Worm (Caenorhabditis elegans): ENCODE measurements around the gene talp-3.

talp-3 gene

DNA sequence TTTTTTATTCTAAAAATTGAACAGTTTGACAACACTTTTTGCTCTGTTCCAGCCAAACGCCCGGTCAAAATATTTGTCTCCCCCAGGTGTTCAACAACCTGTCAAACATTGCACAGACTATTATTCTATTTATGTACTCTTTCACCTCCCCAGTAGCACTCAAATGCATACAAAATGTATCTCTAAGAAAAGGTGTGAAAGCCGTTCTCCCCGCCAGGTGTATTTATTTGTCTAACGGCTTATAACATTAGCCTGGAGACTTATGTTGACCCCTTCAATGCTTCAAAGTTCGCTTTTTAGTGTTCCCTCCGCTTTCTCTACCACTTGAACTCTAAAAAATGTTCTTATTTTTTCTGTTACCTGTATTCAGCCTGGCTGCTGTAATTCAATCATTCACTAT lies 15.8 kb downstream of the talp-3 start, which contains the start of gene srlf-27:
srlf-27 (plus strand) TSS at position 301 of the 400 bp plus-strand sequence.
- TF ChIP-seq nhr-11 (tag; optimal IDR thresholded peaks at IDR 0.05), result no peak
- TF ChIP-seq ceh-28 (tag; optimal IDR thresholded peaks at IDR 0.05), result no peak
- TF ChIP-seq ceh-16 (tag; optimal IDR thresholded peaks at IDR 0.05), result no peak
- no peak for TF ChIP-seq R02D3.7 (tag; optimal IDR thresholded peaks at IDR 0.05)
- no peak for TF ChIP-seq lsy-12 (tag; optimal IDR thresholded peaks at IDR 0.05)
- TF ChIP-seq nhr-76 (tag; optimal IDR thresholded peaks at IDR 0.05), result no peak
- TF ChIP-seq fkh-2 (tag; optimal IDR thresholded peaks at IDR 0.05), result no peak
- no peak for TF ChIP-seq nhr-237 (tag; optimal IDR thresholded peaks at IDR 0.05)
- TF ChIP-seq nhr-23 (tag; optimal IDR thresholded peaks at IDR 0.05), result no peak
- TF ChIP-seq aly-2 (tag; optimal IDR thresholded peaks at IDR 0.05), result no peak
- no peak for TF ChIP-seq nhr-28 (tag; optimal IDR thresholded peaks at IDR 0.05)
- TF ChIP-seq egl-5 (tag; optimal IDR thresholded peaks at IDR 0.05), result no peak
- no peak for TF ChIP-seq mdl-1 (tag; optimal IDR thresholded peaks at IDR 0.05)
- no peak for TF ChIP-seq nhr-77 (tag; optimal IDR thresholded peaks at IDR 0.05)
- no peak for TF ChIP-seq lin-39 (tag; optimal IDR thresholded peaks at IDR 0.05)

- no peak for TF ChIP-seq nhr-67 (tag; optimal IDR thresholded peaks at IDR 0.05)
- TF ChIP-seq elt-2 (tag; optimal IDR thresholded peaks at IDR 0.05), result no peak
- no peak for TF ChIP-seq nhr-76 (tag; optimal IDR thresholded peaks at IDR 0.05)
- TF ChIP-seq fkh-10 (GFP tag; optimal IDR thresholded peaks at IDR 0.05), result no peak
- no peak for TF ChIP-seq tbx-2 (tag; optimal IDR thresholded peaks at IDR 0.05)
Observed at ce11 chrIV:14634826-14635225, 18.4 kb downstream of the talp-3 start, which contains the start of gene ule-2. ule-2 (plus strand) TSS chrIV:14635126.

DNA sequence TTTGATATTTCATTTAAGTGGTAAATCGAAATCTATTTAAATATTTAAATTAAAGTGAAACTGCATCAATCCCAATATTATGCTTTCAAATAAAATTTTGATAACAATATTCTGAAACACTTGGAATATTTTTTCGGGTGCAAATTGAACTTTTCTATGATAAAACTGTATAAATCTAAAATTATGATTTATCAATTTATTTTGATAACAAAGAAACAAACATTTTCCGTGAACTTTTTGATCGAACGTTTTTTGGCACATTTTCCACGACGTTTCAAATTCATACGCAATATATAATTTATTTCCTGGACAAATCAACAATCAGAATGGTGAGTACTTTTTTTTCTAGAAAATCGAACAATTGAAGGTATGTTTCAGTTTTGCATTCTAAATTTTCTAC lies 20.4 kb downstream of the talp-3 start, which contains the start of gene irld-4:
irld-4 (plus strand) TSS at position 301 of the 400 bp plus-strand sequence.
- TF ChIP-seq tbx-2 (tag; optimal IDR thresholded peaks at IDR 0.05) (no peak), ztf-4 (tag; optimal IDR thresholded peaks at IDR 0.05) (no peak), ceh-28 (tag; optimal IDR thresholded peaks at IDR 0.05) (no peak), aly-2 (tag; optimal IDR thresholded peaks at IDR 0.05) (no peak), fkh-10 (GFP tag; optimal IDR thresholded peaks at IDR 0.05) (no peak), ceh-16 (tag; optimal IDR thresholded peaks at IDR 0.05) (no peak), sea-2 (GFP tag; optimal IDR thresholded peaks at IDR 0.05) (no peak), skn-1 (tag; optimal IDR thresholded peaks at IDR 0.05) (no peak), nhr-237 (tag; optimal IDR thresholded peaks at IDR 0.05) (no peak), R02D3.7 (tag; optimal IDR thresholded peaks at IDR 0.05) (no peak), pqm-1 (tag; optimal IDR thresholded peaks at IDR 0.05) (no peak)

ce11 chrIV:14631726-14632125 lies 21.5 kb downstream of the talp-3 start:
- no peak for TF ChIP-seq lsy-12 (tag; optimal IDR thresholded peaks at IDR 0.05)
- TF ChIP-seq ztf-4 (tag; optimal IDR thresholded peaks at IDR 0.05), result no peak
- TF ChIP-seq fkh-10 (GFP tag; optimal IDR thresholded peaks at IDR 0.05), result no peak
- no peak for TF ChIP-seq R02D3.7 (tag; optimal IDR thresholded peaks at IDR 0.05)
- TF ChIP-seq nhr-23 (tag; optimal IDR thresholded peaks at IDR 0.05), result no peak

DNA sequence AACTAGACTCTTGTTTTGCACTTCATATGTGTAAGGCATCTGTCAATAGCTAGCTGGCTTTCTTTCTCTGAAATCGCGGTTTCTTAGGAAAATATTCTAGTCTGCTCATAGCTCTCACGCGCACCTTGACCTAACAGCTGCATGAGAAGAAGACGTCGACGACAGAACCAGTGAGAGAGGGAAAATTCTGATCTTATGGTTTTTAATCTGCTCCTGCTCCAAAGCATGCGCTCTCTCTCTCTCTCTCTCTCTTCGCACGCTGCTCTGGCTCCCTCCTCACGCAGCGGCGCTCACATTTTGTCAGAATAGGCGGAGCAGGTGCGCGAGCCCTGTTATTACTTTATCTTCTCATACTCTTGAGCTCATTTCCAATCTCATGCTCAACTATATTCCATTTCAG lies 31.1 kb downstream of the talp-3 start:
- TF ChIP-seq lin-39 (tag; optimal IDR thresholded peaks at IDR 0.05) (peak; percentile 66), nhr-11 (tag; optimal IDR thresholded peaks at IDR 0.05) (peak; percentile 61), ZK546.5 (tag; optimal IDR thresholded peaks at IDR 0.05) (no peak), nfya-1 (tag; optimal IDR thresholded peaks at IDR 0.05; ENCODE audit: insufficient read depth) (peak; percentile 41)

DNA sequence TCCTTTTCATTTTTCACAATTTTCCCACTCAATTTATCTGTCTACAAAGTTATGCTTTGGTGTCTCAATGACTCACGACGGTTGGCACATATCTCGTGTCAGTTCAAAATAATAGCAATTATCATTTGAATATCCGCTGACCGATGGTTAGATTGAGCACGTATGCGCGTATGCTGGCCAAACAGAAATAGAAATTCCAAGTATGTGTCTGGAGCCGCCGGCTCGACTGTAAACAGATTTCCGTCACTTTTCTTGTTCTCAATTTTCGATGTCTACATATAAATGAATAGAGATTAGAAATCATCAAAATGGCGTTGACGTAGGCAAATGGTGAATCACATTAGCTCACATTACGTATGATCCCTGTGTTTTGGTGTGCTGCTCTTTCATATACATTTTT lies 32.1 kb downstream of the talp-3 start:
- TF ChIP-seq zag-1 (tag; optimal IDR thresholded peaks at IDR 0.05) (no peak), mml-1 (tag; optimal IDR thresholded peaks at IDR 0.05) (no peak), jun-1 (tag; optimal IDR thresholded peaks at IDR 0.05) (no peak), unc-62 (GFP tag; optimal IDR thresholded peaks at IDR 0.05) (no peak), nhr-43 (tag; optimal IDR thresholded peaks at IDR 0.05; ENCODE audit: poor library complexity, severe bottlenecking) (no peak), ceh-16 (tag; optimal IDR thresholded peaks at IDR 0.05) (no peak), ztf-11 (tag; optimal IDR thresholded peaks at IDR 0.05) (no peak), egl-5 (tag; optimal IDR thresholded peaks at IDR 0.05) (no peak), nhr-237 (tag; optimal IDR thresholded peaks at IDR 0.05) (no peak), hmg-11 (tag; optimal IDR thresholded peaks at IDR 0.05) (no peak), ztf-4 (tag; optimal IDR thresholded peaks at IDR 0.05) (no peak), elt-3 (tag; optimal IDR thresholded peaks at IDR 0.05) (no peak), nhr-28 (tag; optimal IDR thresholded peaks at IDR 0.05) (no peak), nhr-12 (tag; optimal IDR thresholded peaks at IDR 0.05) (no peak), ceh-9 (tag; optimal IDR thresholded peaks at IDR 0.05) (no peak), aly-2 (tag; optimal IDR thresholded peaks at IDR 0.05) (no peak), nhr-23 (tag; optimal IDR thresholded peaks at IDR 0.05) (no peak), fos-1 (tag; optimal IDR thresholded peaks at IDR 0.05) (no peak), snpc-4 (tag; optimal IDR thresholded peaks at IDR 0.05) (no peak), ZK546.5 (tag; optimal IDR thresholded peaks at IDR 0.05) (no peak)
